Worm (Caenorhabditis elegans): Measurements from ENCODE around the gene C28H8.5.

DNA sequence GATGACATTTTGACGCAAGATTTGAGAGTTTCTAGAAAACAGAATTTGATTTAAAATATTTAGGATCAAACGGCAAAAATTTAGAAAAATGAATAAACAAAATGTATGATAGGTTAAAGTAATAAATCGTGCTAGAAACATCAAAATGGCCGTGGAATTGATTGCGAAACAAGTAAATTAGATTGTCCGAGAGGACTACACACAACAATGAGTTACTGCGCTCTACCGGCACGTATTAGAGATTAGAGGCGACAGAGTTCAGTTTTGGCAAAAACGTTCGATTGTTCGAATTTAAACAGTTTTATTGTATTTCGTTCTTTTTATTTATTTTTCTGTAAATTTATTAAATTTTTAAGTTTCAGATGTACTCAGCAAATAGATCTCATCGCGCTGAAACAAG, 41.6 kb downstream of the C28H8.5 start, which contains the start of the genes dnc-2 and bcl-7:
- TF ChIP-seq zag-1 (tag; optimal IDR thresholded peaks at IDR 0.05): no peak
- TF ChIP-seq lsy-2 (tag; optimal IDR thresholded peaks at IDR 0.05): peak; percentile 30 to 79
- TF ChIP-seq elt-3 (tag; optimal IDR thresholded peaks at IDR 0.05): no peak
- no peak for TF ChIP-seq egl-27 (tag; optimal IDR thresholded peaks at IDR 0.05)
- no peak for TF ChIP-seq nhr-237 (tag; optimal IDR thresholded peaks at IDR 0.05)
